Fruit fly (Drosophila melanogaster): ENCODE results near the gene CG33635.

- no peak for TF ChIP-seq CG17385 (GFP tag; optimal IDR thresholded peaks at IDR 0.05)
- TF ChIP-seq CG17361 (GFP tag; IDR thresholded peaks at IDR 0.05), result no peak
- TF ChIP-seq nerfin-1 (tag; optimal IDR thresholded peaks at IDR 0.05), result no peak
- TF ChIP-seq CG15269 (tag; optimal IDR thresholded peaks at IDR 0.05), result no peak
- TF ChIP-seq grn (GFP tag; optimal IDR thresholded peaks at IDR 0.05), result peak; percentile 32
- TF ChIP-seq mam (GFP tag; optimal IDR thresholded peaks at IDR 0.05), result no peak
These were observed 49.2 kb downstream of the CG33635 start for dm6 chr2L:109098-109799.
